Worm (Caenorhabditis elegans): Measurements from ENCODE around the gene Y38F1A.7.
A peak's percentile ranks its signal among the peaks of the same experiment; 100 is the strongest.

Y38F1A.7 gene

DNA sequence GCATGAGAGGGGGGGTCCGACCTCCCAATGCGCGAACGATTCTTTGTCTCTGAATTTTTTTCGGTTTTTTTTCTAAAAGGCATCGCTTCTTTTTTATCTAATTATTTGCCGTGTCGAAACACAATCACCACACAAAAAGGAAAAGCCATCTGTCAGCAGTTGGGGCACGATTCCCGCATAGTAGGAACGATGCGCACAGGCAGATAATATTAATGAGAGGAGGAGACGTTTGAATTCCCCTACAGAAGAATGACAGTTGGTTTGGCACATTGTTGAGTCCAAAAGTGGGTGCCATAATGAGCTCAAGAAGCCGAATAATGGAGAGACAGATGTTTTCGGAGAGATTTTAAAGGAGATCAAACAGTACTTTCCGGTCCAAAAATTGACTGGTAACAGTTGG is 12.9 kb downstream of the Y38F1A.7 start:
- TF ChIP-seq mep-1 (tag; optimal IDR thresholded peaks at IDR 0.05), result no peak
- peak; percentile 47 for TF ChIP-seq cnd-1 (tag; optimal IDR thresholded peaks at IDR 0.05)
- no peak for TF ChIP-seq blmp-1 (tag; optimal IDR thresholded peaks at IDR 0.05)
- TF ChIP-seq snpc-4 (tag; optimal IDR thresholded peaks at IDR 0.05), result no peak
- TF ChIP-seq nhr-76 (tag; optimal IDR thresholded peaks at IDR 0.05), result no peak
- TF ChIP-seq ztf-11 (tag; optimal IDR thresholded peaks at IDR 0.05), result no peak
- no peak for TF ChIP-seq drap-1 (GFP tag; optimal IDR thresholded peaks at IDR 0.05)
- TF ChIP-seq nhr-28 (tag; optimal IDR thresholded peaks at IDR 0.05), result no peak
- TF ChIP-seq M03D4.4 (tag; optimal IDR thresholded peaks at IDR 0.05), result no peak
- TF ChIP-seq nhr-12 (tag; optimal IDR thresholded peaks at IDR 0.05), result no peak
- no peak for TF ChIP-seq mls-2 (tag; optimal IDR thresholded peaks at IDR 0.05)
- no peak for TF ChIP-seq sptf-1 (tag; optimal IDR thresholded peaks at IDR 0.05)
- no peak for TF ChIP-seq lsy-2 (tag; optimal IDR thresholded peaks at IDR 0.05)
- TF ChIP-seq lin-32 (GFP tag; optimal IDR thresholded peaks at IDR 0.05), result peak; percentile 90
- TF ChIP-seq pha-4 (tag; optimal IDR thresholded peaks at IDR 0.05), result no peak
- no peak for TF ChIP-seq ces-1 (GFP tag; optimal IDR thresholded peaks at IDR 0.05)
- no peak for TF ChIP-seq ceh-83 (GFP tag; optimal IDR thresholded peaks at IDR 0.05)
- TF ChIP-seq lin-13 (tag; optimal IDR thresholded peaks at IDR 0.05), result no peak
- no peak for TF ChIP-seq bed-3 (GFP tag; optimal IDR thresholded peaks at IDR 0.05)
- TF ChIP-seq zip-8 (tag; optimal IDR thresholded peaks at IDR 0.05), result peak; percentile 15
- no peak for TF ChIP-seq nhr-237 (tag; optimal IDR thresholded peaks at IDR 0.05)
- peak; percentile 58 for TF ChIP-seq nhr-2 (tag; optimal IDR thresholded peaks at IDR 0.05)
- no peak for TF ChIP-seq tbx-8 (GFP tag; optimal IDR thresholded peaks at IDR 0.05)

ce11 chrII:12982830-12983229 is 14.8 kb downstream of the Y38F1A.7 start:
- no peak for TF ChIP-seq snpc-4 (tag; optimal IDR thresholded peaks at IDR 0.05)
- TF ChIP-seq lin-32 (GFP tag; optimal IDR thresholded peaks at IDR 0.05), result no peak
- TF ChIP-seq nhr-237 (tag; optimal IDR thresholded peaks at IDR 0.05), result no peak
- TF ChIP-seq nhr-12 (tag; optimal IDR thresholded peaks at IDR 0.05), result no peak
- no peak for TF ChIP-seq nhr-2 (tag; optimal IDR thresholded peaks at IDR 0.05)
- no peak for TF ChIP-seq mab-5 (tag; optimal IDR thresholded peaks at IDR 0.05)
- TF ChIP-seq blmp-1 (tag; optimal IDR thresholded peaks at IDR 0.05), result no peak
- TF ChIP-seq cnd-1 (tag; optimal IDR thresholded peaks at IDR 0.05), result no peak
- TF ChIP-seq ztf-11 (tag; optimal IDR thresholded peaks at IDR 0.05), result no peak
- TF ChIP-seq lin-13 (tag; optimal IDR thresholded peaks at IDR 0.05), result no peak

DNA sequence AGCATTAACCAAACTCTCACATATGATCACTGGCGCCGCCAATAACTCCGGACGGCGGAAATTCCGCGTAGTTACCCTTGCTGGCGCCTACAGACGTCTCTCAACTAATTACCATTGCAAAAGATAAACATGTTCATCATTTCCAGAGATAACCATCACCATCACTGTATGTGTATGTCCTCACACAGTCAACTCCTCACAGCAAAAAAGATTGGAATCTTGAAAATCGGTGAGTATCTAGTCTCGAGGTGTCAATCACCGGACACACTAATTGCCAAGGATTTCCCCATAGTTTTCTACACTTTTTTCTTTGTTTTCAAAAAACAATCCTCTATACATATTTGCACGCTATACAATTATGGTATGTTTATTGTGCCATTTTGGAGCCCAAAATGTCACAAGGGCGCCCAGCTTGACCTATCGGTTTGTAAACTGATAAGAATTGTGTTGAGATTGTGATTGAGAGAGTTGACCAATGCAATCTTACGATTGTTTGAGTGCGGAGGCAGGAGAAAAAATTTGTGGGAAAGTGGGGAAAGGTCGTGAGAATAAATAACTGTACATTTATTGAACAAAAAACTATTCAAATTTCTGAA is 15.5 kb downstream of the Y38F1A.7 start:
- TF ChIP-seq ceh-83 (GFP tag; optimal IDR thresholded peaks at IDR 0.05) (no peak), nhr-28 (tag; optimal IDR thresholded peaks at IDR 0.05) (no peak), unc-62 (GFP tag; optimal IDR thresholded peaks at IDR 0.05) (peak; percentile 55), lsy-2 (tag; optimal IDR thresholded peaks at IDR 0.05) (no peak), unc-39 (tag; optimal IDR thresholded peaks at IDR 0.05) (no peak), ces-1 (GFP tag; optimal IDR thresholded peaks at IDR 0.05) (no peak), elt-1 (tag; optimal IDR thresholded peaks at IDR 0.05; ENCODE audit: borderline replicate concordance, insufficient read depth) (peak; percentile 86), ztf-11 (tag; optimal IDR thresholded peaks at IDR 0.05) (no peak), nhr-237 (tag; optimal IDR thresholded peaks at IDR 0.05) (no peak), zip-8 (tag; optimal IDR thresholded peaks at IDR 0.05) (no peak), tbx-8 (GFP tag; optimal IDR thresholded peaks at IDR 0.05) (no peak), cnd-1 (tag; optimal IDR thresholded peaks at IDR 0.05) (no peak)

ce11 chrII:12980212-12980611 is 17.4 kb downstream of the Y38F1A.7 start, which contains the start of gene cyd-1:
Gene cyd-1 (plus strand): TSS chrII:12980591.
- no peak for TF ChIP-seq tbx-8 (GFP tag; optimal IDR thresholded peaks at IDR 0.05)
- TF ChIP-seq mep-1 (tag; optimal IDR thresholded peaks at IDR 0.05), result no peak
- no peak for TF ChIP-seq nhr-237 (tag; optimal IDR thresholded peaks at IDR 0.05)
- TF ChIP-seq zip-8 (tag; optimal IDR thresholded peaks at IDR 0.05), result no peak
- no peak for TF ChIP-seq drap-1 (GFP tag; optimal IDR thresholded peaks at IDR 0.05)
- no peak for TF ChIP-seq sem-2 (GFP tag; optimal IDR thresholded peaks at IDR 0.05)
- TF ChIP-seq bed-3 (GFP tag; optimal IDR thresholded peaks at IDR 0.05), result no peak
- peak; percentile 18 for TF ChIP-seq elt-1 (tag; optimal IDR thresholded peaks at IDR 0.05; ENCODE audit: borderline replicate concordance, insufficient read depth)
- TF ChIP-seq nhr-2 (tag; optimal IDR thresholded peaks at IDR 0.05), result no peak

DNA sequence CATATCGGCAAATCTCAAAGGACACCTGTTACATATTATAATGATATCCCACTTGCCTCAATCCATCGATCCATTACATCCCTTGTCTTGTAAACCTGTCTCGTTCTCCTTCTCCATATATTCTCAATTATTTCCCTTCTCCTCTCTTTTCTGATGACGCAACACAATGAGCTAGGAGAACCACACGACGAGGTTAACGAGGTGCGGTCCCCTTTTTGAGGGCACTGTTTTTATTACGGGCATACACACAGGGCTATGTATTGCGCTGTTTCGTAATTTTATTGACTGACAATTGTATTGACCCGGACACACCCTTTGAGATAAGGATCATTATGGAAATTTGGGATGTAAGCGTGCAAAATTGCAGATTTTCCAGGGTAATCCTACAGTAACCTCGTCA is 18.9 kb downstream of the Y38F1A.7 start:
- no peak for TF ChIP-seq lin-32 (GFP tag; optimal IDR thresholded peaks at IDR 0.05)
- TF ChIP-seq bed-3 (GFP tag; optimal IDR thresholded peaks at IDR 0.05), result no peak
- no peak for TF ChIP-seq hlh-1 (tag; optimal IDR thresholded peaks at IDR 0.05)
- no peak for TF ChIP-seq lsy-2 (tag; optimal IDR thresholded peaks at IDR 0.05)
- no peak for TF ChIP-seq nhr-28 (tag; optimal IDR thresholded peaks at IDR 0.05)
- no peak for TF ChIP-seq mls-2 (tag; optimal IDR thresholded peaks at IDR 0.05)
- no peak for TF ChIP-seq elt-1 (tag; optimal IDR thresholded peaks at IDR 0.05; ENCODE audit: borderline replicate concordance, insufficient read depth)
- peak; percentile 23 for TF ChIP-seq ceh-83 (GFP tag; optimal IDR thresholded peaks at IDR 0.05)
- TF ChIP-seq M03D4.4 (tag; optimal IDR thresholded peaks at IDR 0.05), result no peak
- TF ChIP-seq nhr-2 (tag; optimal IDR thresholded peaks at IDR 0.05), result peak; percentile 99
- TF ChIP-seq pha-4 (tag; optimal IDR thresholded peaks at IDR 0.05), result no peak
- TF ChIP-seq tbx-8 (GFP tag; optimal IDR thresholded peaks at IDR 0.05), result no peak
- no peak for TF ChIP-seq mep-1 (tag; optimal IDR thresholded peaks at IDR 0.05)
- TF ChIP-seq nhr-237 (tag; optimal IDR thresholded peaks at IDR 0.05), result no peak
- TF ChIP-seq snpc-4 (tag; optimal IDR thresholded peaks at IDR 0.05), result no peak
- no peak for TF ChIP-seq ceh-43 (GFP tag; optimal IDR thresholded peaks at IDR 0.05)
- no peak for TF ChIP-seq mab-5 (tag; optimal IDR thresholded peaks at IDR 0.05)
- no peak for TF ChIP-seq lin-13 (tag; optimal IDR thresholded peaks at IDR 0.05)
- TF ChIP-seq elt-3 (tag; optimal IDR thresholded peaks at IDR 0.05), result no peak
- TF ChIP-seq zip-8 (tag; optimal IDR thresholded peaks at IDR 0.05), result peak; percentile 96
- TF ChIP-seq unc-39 (tag; optimal IDR thresholded peaks at IDR 0.05), result no peak
- no peak for TF ChIP-seq sem-2 (GFP tag; optimal IDR thresholded peaks at IDR 0.05)
- no peak for TF ChIP-seq nhr-12 (tag; optimal IDR thresholded peaks at IDR 0.05)
- TF ChIP-seq unc-62 (GFP tag; optimal IDR thresholded peaks at IDR 0.05), result peak; percentile 46
- TF ChIP-seq ham-2 (GFP tag; optimal IDR thresholded peaks at IDR 0.05), result no peak
- no peak for TF ChIP-seq sptf-1 (tag; optimal IDR thresholded peaks at IDR 0.05)

Data from whole organism, mixed stage, embryonic.